Worm (Caenorhabditis elegans): ENCODE data around the gene clec-56.

The clec-56 gene

ce11 chrV:14523105-14523504, 48.9 kb downstream of the clec-56 start, which contains the start of gene C53A5.2:
C53A5.2 (minus strand) TSS chrV:14523205.
- TF ChIP-seq fos-1 (tag; optimal IDR thresholded peaks at IDR 0.05) (no peak), mml-1 (tag; optimal IDR thresholded peaks at IDR 0.05) (no peak), ztf-4 (tag; optimal IDR thresholded peaks at IDR 0.05) (no peak)

DNA sequence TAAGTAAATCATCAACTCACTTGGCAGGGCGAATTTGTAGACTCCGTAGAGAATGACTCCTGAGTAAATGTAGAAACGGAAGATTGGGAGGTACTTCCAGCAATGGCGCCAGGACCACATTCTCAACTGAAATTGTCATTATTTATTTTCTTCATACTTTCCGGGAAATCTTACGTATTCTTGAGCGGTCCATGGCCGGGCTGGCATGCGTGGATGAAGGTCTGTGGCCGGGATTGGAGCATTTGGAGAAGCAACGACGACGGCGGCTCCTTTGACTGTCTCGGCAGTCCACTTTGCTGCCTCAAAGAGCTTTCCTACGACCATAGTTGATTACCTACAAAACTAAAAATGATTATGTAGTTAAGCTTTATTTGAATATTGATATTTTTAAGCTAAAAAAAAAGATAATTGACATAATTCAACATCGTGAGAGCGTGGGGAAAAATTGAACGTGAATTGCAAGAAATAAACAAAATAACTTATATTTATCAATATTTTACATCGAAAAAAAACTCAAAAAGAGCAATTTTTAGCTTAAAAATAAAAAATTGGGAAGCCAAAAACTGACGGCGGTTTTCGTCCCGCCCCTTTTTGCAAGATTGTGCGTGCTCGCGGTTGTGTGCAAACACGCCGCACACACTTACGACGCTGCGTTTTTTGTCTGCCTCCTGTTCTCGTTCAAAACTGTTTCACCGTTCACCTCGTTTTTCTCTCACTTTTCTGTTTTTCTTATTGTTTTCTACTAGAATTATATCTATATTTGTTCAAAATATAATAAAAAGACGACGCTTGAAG, 49.8 kb downstream of the clec-56 start, which contains the start of gene ril-1:
Gene ril-1 (minus strand): TSS at position 342 of the 795 bp plus-strand sequence.
- TF ChIP-seq tbx-2 (tag; optimal IDR thresholded peaks at IDR 0.05), result no peak
- TF ChIP-seq nhr-23 (tag; optimal IDR thresholded peaks at IDR 0.05), result peak; percentile 7
- peak; percentile 48 for TF ChIP-seq elt-2 (tag; optimal IDR thresholded peaks at IDR 0.05)
- peak; percentile 49 for TF ChIP-seq hmg-11 (tag; optimal IDR thresholded peaks at IDR 0.05)
- TF ChIP-seq nhr-11 (tag; optimal IDR thresholded peaks at IDR 0.05), result no peak
- peak; percentile 64 for TF ChIP-seq nfya-1 (tag; optimal IDR thresholded peaks at IDR 0.05; ENCODE audit: insufficient read depth)
- peak; percentile 54 for TF ChIP-seq lin-15B (tag; optimal IDR thresholded peaks at IDR 0.05)
- no peak for TF ChIP-seq nhr-76 (tag; optimal IDR thresholded peaks at IDR 0.05)
- TF ChIP-seq nhr-25 (tag; optimal IDR thresholded peaks at IDR 0.05), result peak; percentile 29

DNA sequence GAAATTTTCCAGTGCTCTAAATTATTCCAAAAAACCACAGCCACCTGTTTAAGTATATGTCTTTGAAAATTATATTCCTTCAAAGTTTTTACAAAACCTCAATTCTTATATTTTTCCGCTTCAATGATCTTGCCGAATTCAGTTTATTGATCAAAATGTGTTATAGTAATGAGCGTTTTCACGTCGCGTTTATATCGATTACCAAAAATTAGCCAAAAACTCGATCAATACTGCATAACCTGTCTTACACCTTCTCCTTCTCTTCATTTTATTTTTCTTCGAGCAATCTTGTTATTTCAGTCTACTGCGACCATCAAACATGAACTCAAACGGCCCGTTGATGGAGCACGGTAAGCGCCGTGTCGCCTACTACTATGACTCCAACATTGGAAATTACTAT, 50.9 kb downstream of the clec-56 start, which contains the start of gene hda-1:
Gene hda-1 (plus strand): TSS at position 301 of the 400 bp plus-strand sequence.
- no peak for TF ChIP-seq ceh-9 (tag; optimal IDR thresholded peaks at IDR 0.05)
- no peak for TF ChIP-seq elt-2 (tag; optimal IDR thresholded peaks at IDR 0.05)
- no peak for TF ChIP-seq elt-1 (tag; optimal IDR thresholded peaks at IDR 0.05)
- no peak for TF ChIP-seq skn-1 (tag; optimal IDR thresholded peaks at IDR 0.05)
- no peak for TF ChIP-seq nhr-67 (tag; optimal IDR thresholded peaks at IDR 0.05)
- no peak for TF ChIP-seq unc-39 (tag; optimal IDR thresholded peaks at IDR 0.05)
- no peak for TF ChIP-seq mml-1 (tag; optimal IDR thresholded peaks at IDR 0.05)
- no peak for TF ChIP-seq nhr-11 (tag; optimal IDR thresholded peaks at IDR 0.05)
- TF ChIP-seq nhr-77 (tag; optimal IDR thresholded peaks at IDR 0.05), result no peak

Measured in whole organism, L3 larva.